Worm (Caenorhabditis elegans) whole organism, L4 larva: Measurements from ENCODE around the gene dod-6.

Source experiments
- D1046.2 ChIP-seq: fragments of 200-800 bp; sonication (Bioruptor generic); IDR thresholded peaks from 2 replicates; pipeline ENCODE4 v1.3.6; 2022; ENCODE audit warnings: missing genetic modification characterization, missing compliant biosample characterization
- aly-2 ChIP-seq: sonication (generic microtip); optimal IDR thresholded peaks from 2 replicates; lab custom pipeline; 2018; ENCODE audit warnings: missing biosample characterization, missing genetic modification characterization
- ama-1 ChIP-seq: fragments of 150-350 bp; optimal IDR thresholded peaks from 2 replicates; lab custom pipeline; 2014; ENCODE audit warnings: inconsistent platforms, mixed read lengths
- dpl-1 ChIP-seq: fragments of 150-350 bp; optimal IDR thresholded peaks from 2 replicates; lab custom pipeline; 2014; ENCODE audit warnings: missing biosample characterization, missing genetic modification reagents, missing genetic modification characterization
- lin-13 ChIP-seq: fragments of 150-350 bp; optimal IDR thresholded peaks from 2 replicates; lab custom pipeline; 2014; ENCODE audit warnings: missing biosample characterization, missing genetic modification reagents, missing genetic modification characterization
- lsy-2 ChIP-seq, 2 experiments: fragments of 150-350 bp in 1 of 2; sonication (generic microtip) in 1 of 2; optimal IDR thresholded peaks; 2 replicates each; lab custom pipeline; 2014 to 2017; ENCODE audit warnings: missing biosample characterization in 2 of 2, missing genetic modification characterization in 2 of 2
- nhr-10 ChIP-seq: fragments of 150-350 bp; optimal IDR thresholded peaks from 2 replicates; lab custom pipeline; 2014; ENCODE audit warnings: missing biosample characterization, missing genetic modification characterization
- nhr-11 ChIP-seq: fragments of 150-350 bp; optimal IDR thresholded peaks from 2 replicates; lab custom pipeline; 2014; ENCODE audit warnings: missing biosample characterization, missing genetic modification characterization
- pha-4 ChIP-seq, 2 experiments: fragments of 150-350 bp in 1 of 2; fragments of 200-800 bp in 1 of 2; sonication (Bioruptor generic) in 1 of 2; IDR thresholded peaks in 1 of 2; optimal IDR thresholded peaks in 1 of 2; 2 replicates each; pipeline versions ENCODE4 v1.3.6 to Lab custom; 2014 to 2022; ENCODE audit warnings: missing genetic modification characterization in 2 of 2, missing genetic modification reagents in 2 of 2, missing biosample characterization in 1 of 2, missing compliant biosample characterization in 1 of 2

- TF ChIP-seq D1046.2 = no peak
- no peak for TF ChIP-seq nhr-11 (tag; lab: Kevin White, UChicago)
- TF ChIP-seq pha-4 (GFP tag; IDR thresholded peaks at IDR 0.05; lab: Robert Waterston, UW) = no peak
- peak; percentile 2 for TF ChIP-seq pha-4 (tag; optimal IDR thresholded peaks at IDR 0.05; lab: Kevin White, UChicago)
- TF ChIP-seq ama-1 (lab: Kevin White, UChicago) = no peak
- TF ChIP-seq aly-2 (tag; lab: Kevin White, UChicago) = no peak
- TF ChIP-seq nhr-10 (tag; lab: Kevin White, UChicago) = no peak
- TF ChIP-seq lsy-2 (tag; optimal IDR thresholded peaks at IDR 0.05; lab: Kevin White, UChicago) = peak in 1 of 2 experiments; percentile 0
- TF ChIP-seq dpl-1 (GFP tag; lab: Kevin White, UChicago) = no peak
- TF ChIP-seq lin-13 (GFP tag; lab: Kevin White, UChicago) = no peak
Measured at ce11 chrIII:10154993-10155392, 42.5 kb upstream of the dod-6 start.
